Worm (Caenorhabditis elegans) whole organism, L1 larva: Measurements from ENCODE around the gene fbxb-64.

Source experiments
- C04F5.9 ChIP-seq: sonication (generic microtip); optimal IDR thresholded peaks from 2 replicates; lab custom pipeline; 2016; ENCODE audit warnings: missing genetic modification characterization, missing compliant biosample characterization
- C34B4.2 ChIP-seq: sonication (generic microtip); optimal IDR thresholded peaks from 2 replicates; lab custom pipeline; 2017; ENCODE audit warnings: mild to moderate bottlenecking, missing genetic modification characterization, missing compliant biosample characterization
- F16B12.6 ChIP-seq: fragments of 150-350 bp; optimal IDR thresholded peaks from 2 replicates; lab custom pipeline; 2014; ENCODE audit warnings: missing biosample characterization, missing genetic modification characterization
- aly-2 ChIP-seq: fragments of 150-350 bp; optimal IDR thresholded peaks from 2 replicates; lab custom pipeline; 2014; ENCODE audit warnings: missing biosample characterization, missing genetic modification characterization
- ceh-63 ChIP-seq: fragments of 200-800 bp; sonication (Bioruptor generic); optimal IDR thresholded peaks from 2 replicates; lab custom pipeline; 2018; ENCODE audit warnings: mild to moderate bottlenecking, missing genetic modification characterization, missing compliant biosample characterization
- ceh-8 ChIP-seq: fragments of 200-800 bp; sonication (Bioruptor generic); optimal IDR thresholded peaks from 2 replicates; lab custom pipeline; 2018; ENCODE audit warnings: mild to moderate bottlenecking, missing genetic modification characterization, moderate library complexity, missing compliant biosample characterization
- ceh-82 ChIP-seq, 3 experiments: fragments of 150-350 bp in 1 of 3; sonication (generic microtip) in 2 of 3; optimal IDR thresholded peaks; 2 replicates each; lab custom pipeline; 2014 to 2017; ENCODE audit warnings: missing biosample characterization in 3 of 3, missing genetic modification characterization in 3 of 3
- ces-1 ChIP-seq: fragments of 150-350 bp; optimal IDR thresholded peaks from 2 replicates; lab custom pipeline; 2014; ENCODE audit warnings: missing biosample characterization, missing genetic modification reagents, missing genetic modification characterization
- fkh-4 ChIP-seq: sonication (generic microtip); optimal IDR thresholded peaks from 2 replicates; lab custom pipeline; 2016; ENCODE audit warnings: missing compliant biosample characterization, missing genetic modification characterization, borderline replicate concordance
- hlh-4 ChIP-seq: sonication (generic microtip); optimal IDR thresholded peaks from 2 replicates; lab custom pipeline; 2016; ENCODE audit warnings: mild to moderate bottlenecking, missing genetic modification characterization, missing compliant biosample characterization
- lin-13 ChIP-seq: fragments of 150-350 bp; optimal IDR thresholded peaks from 2 replicates; lab custom pipeline; 2014; ENCODE audit warnings: missing biosample characterization, missing genetic modification reagents, missing genetic modification characterization
- lin-15B ChIP-seq: fragments of 150-350 bp; sonication (generic microtip); optimal IDR thresholded peaks from 3 replicates; lab custom pipeline; 2014; ENCODE audit warnings: missing biosample characterization, missing genetic modification characterization
- lin-35 ChIP-seq, 2 experiments: fragments of 150-350 bp; optimal IDR thresholded peaks; 2 replicates each; lab custom pipeline; 2014; ENCODE audit warnings: missing biosample characterization in 2 of 2, missing genetic modification characterization in 2 of 2, missing genetic modification reagents in 2 of 2
- lir-3 ChIP-seq: sonication (generic microtip); optimal IDR thresholded peaks from 2 replicates; lab custom pipeline; 2016; ENCODE audit warnings: mild to moderate bottlenecking, missing genetic modification characterization, moderate library complexity, missing compliant biosample characterization; ENCODE audit not compliant: poor library complexity
- lsy-2 ChIP-seq, 2 experiments: fragments of 150-350 bp; optimal IDR thresholded peaks; 2 replicates each; lab custom pipeline; 2014; ENCODE audit warnings: missing biosample characterization in 2 of 2, missing genetic modification characterization in 2 of 2
- mab-9 ChIP-seq: fragments of 200-800 bp; sonication (Bioruptor generic); IDR thresholded peaks from 2 replicates; pipeline ENCODE4 v1.3.6; 2022; ENCODE audit warnings: missing genetic modification reagents, missing genetic modification characterization, missing compliant biosample characterization
- mef-2 ChIP-seq: fragments of 150-350 bp; optimal IDR thresholded peaks from 2 replicates; lab custom pipeline; 2014; ENCODE audit warnings: missing biosample characterization, missing genetic modification characterization
- nhr-12 ChIP-seq: sonication (generic microtip); optimal IDR thresholded peaks from 2 replicates; lab custom pipeline; 2017; ENCODE audit warnings: missing biosample characterization, missing genetic modification characterization
- nhr-237 ChIP-seq: fragments of 150-350 bp; optimal IDR thresholded peaks from 2 replicates; lab custom pipeline; 2014; ENCODE audit warnings: missing biosample characterization, missing genetic modification characterization
- nhr-77 ChIP-seq: fragments of 150-350 bp; optimal IDR thresholded peaks from 2 replicates; lab custom pipeline; 2014; ENCODE audit warnings: missing biosample characterization, missing genetic modification characterization
- nhr-84 ChIP-seq: sonication (generic microtip); optimal IDR thresholded peaks from 2 replicates; lab custom pipeline; 2017; ENCODE audit warnings: missing biosample characterization, missing genetic modification characterization
- nhr-85 ChIP-seq: sonication (generic microtip); peaks from one replicate; lab custom pipeline; 2016; ENCODE audit warnings: missing genetic modification characterization, inconsistent platforms, missing compliant biosample characterization
- nhr-90 ChIP-seq: sonication (generic microtip); optimal IDR thresholded peaks from 2 replicates; lab custom pipeline; 2016; ENCODE audit warnings: mild to moderate bottlenecking, missing genetic modification characterization, missing compliant biosample characterization; ENCODE audit not compliant: poor library complexity
- pax-3 ChIP-seq: fragments of 200-800 bp; sonication (Bioruptor generic); optimal IDR thresholded peaks from 2 replicates; lab custom pipeline; 2018; ENCODE audit warnings: mild to moderate bottlenecking, missing genetic modification characterization, moderate library complexity, missing compliant biosample characterization
- rnt-1 ChIP-seq: sonication (generic microtip); optimal IDR thresholded peaks from 2 replicates; lab custom pipeline; 2016; ENCODE audit warnings: mild to moderate bottlenecking, missing genetic modification characterization, moderate library complexity, missing compliant biosample characterization
- snpc-4 ChIP-seq: fragments of 150-350 bp; optimal IDR thresholded peaks from 2 replicates; lab custom pipeline; 2014; ENCODE audit warnings: missing biosample characterization, missing genetic modification characterization
- snu-23 ChIP-seq: sonication (generic microtip); optimal IDR thresholded peaks from 2 replicates; lab custom pipeline; 2016; ENCODE audit warnings: missing genetic modification characterization, missing compliant biosample characterization
- sup-37 ChIP-seq: fragments of 200-800 bp; sonication (Bioruptor generic); optimal IDR thresholded peaks from 2 replicates; lab custom pipeline; 2018; ENCODE audit warnings: mild to moderate bottlenecking, missing genetic modification characterization, missing compliant biosample characterization
- tlp-1 ChIP-seq: fragments of 150-350 bp; optimal IDR thresholded peaks from 2 replicates; lab custom pipeline; 2014; ENCODE audit warnings: missing biosample characterization, missing genetic modification characterization
- unc-30 ChIP-seq: sonication (generic microtip); optimal IDR thresholded peaks from 2 replicates; lab custom pipeline; 2017; ENCODE audit warnings: missing biosample characterization, missing genetic modification characterization
- unc-98 ChIP-seq: fragments of 200-800 bp; sonication (Bioruptor generic); IDR thresholded peaks from 2 replicates; pipeline ENCODE4 v1.3.6; 2022; ENCODE audit warnings: missing genetic modification characterization, missing compliant biosample characterization
- vab-15 ChIP-seq: sonication (generic microtip); optimal IDR thresholded peaks from 2 replicates; lab custom pipeline; 2017; ENCODE audit warnings: missing genotype, mild to moderate bottlenecking, missing genetic modification characterization, missing compliant biosample characterization
- xbp-1 ChIP-seq: sonication (generic microtip); optimal IDR thresholded peaks from 2 replicates; lab custom pipeline; 2016; ENCODE audit warnings: missing genetic modification characterization, missing compliant biosample characterization
- zag-1 ChIP-seq: fragments of 150-350 bp; optimal IDR thresholded peaks from 2 replicates; lab custom pipeline; 2014; ENCODE audit warnings: missing biosample characterization, missing genetic modification characterization

fbxb-64 gene

DNA sequence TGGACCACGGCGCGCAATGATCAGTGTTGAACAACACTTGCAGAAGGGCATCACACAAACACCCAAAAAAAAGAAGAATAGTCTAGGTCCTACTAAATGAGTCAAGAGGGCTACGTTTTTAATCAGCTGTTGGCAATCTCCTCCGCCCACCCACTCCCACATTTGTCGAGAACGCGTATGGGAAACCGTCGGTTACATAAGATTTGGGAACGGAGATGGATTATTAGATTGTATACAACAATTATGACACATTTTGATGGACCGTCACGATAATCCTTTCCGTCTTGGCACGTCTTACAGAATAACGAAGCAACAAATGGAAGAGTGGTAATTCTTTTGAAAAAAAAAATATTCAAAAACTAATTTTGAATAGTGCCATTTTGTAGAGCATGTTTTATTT, 27.2 kb upstream of the fbxb-64 start:
- TF ChIP-seq pax-3 (tag; lab: Kevin White, UChicago) (no peak), zag-1 (tag; lab: Kevin White, UChicago) (no peak), snu-23 (GFP tag; lab: Kevin White, UChicago) (no peak), nhr-77 (tag; lab: Kevin White, UChicago) (no peak), aly-2 (tag; lab: Kevin White, UChicago) (no peak), tlp-1 (tag; lab: Kevin White, UChicago) (no peak), ceh-8 (GFP tag; lab: Kevin White, UChicago) (no peak), nhr-12 (no peak), C34B4.2 (no peak), ceh-63 (GFP tag; lab: Kevin White, UChicago) (no peak), F16B12.6 (tag; lab: Kevin White, UChicago) (no peak), lsy-2 (tag; optimal IDR thresholded peaks at IDR 0.05; lab: Kevin White, UChicago) (no peak), nhr-90 (tag; lab: Kevin White, UChicago) (no peak), nhr-85 (no peak), fkh-4 (tag; lab: Kevin White, UChicago) (no peak), C04F5.9 (tag; lab: Kevin White, UChicago) (no peak), lin-13 (GFP tag; lab: Kevin White, UChicago) (no peak), nhr-237 (tag; lab: Kevin White, UChicago) (no peak), unc-30 (no peak)

DNA sequence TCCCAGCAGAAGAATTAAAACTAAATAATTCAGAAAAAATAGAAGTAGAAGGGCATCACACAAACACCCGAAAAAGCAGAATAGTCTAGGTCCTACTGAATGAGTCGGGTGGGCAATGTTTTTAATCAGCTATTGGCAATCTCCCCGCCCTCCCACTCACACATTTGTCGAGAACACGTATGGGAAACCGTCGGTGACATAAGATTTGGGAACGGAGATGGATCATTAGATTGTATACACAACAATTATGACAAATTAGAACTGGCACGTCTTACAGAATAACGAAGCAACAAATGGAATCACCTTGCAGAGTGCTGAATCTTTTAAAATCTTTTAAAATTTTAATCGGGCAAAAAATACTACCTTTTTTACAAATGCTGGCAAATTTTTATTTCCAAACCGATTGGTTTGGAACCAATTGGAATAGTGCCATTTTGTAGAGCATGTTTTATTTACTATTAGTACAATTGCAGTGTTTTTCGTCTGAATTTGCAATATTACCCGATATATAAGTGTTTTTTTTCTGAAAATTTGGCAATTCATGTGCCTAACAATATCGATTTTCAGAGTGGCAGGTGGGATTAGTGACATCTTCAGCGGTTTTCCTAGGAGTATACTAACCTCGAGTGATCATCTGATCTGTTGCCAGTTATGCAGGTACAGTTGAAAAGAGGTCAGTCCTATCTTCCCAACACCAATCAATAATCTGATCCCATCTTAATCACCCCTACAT, 24.8 kb upstream of the fbxb-64 start, which contains the start of the genes F55C9.3 and fbxb-57:
F55C9.3 (minus strand) TSS at position 101 of the 733 bp plus-strand sequence.
fbxb-57 (plus strand) TSS at position 683 of the 733 bp plus-strand sequence.
- no peak for TF ChIP-seq nhr-85
- TF ChIP-seq snpc-4: no peak

DNA sequence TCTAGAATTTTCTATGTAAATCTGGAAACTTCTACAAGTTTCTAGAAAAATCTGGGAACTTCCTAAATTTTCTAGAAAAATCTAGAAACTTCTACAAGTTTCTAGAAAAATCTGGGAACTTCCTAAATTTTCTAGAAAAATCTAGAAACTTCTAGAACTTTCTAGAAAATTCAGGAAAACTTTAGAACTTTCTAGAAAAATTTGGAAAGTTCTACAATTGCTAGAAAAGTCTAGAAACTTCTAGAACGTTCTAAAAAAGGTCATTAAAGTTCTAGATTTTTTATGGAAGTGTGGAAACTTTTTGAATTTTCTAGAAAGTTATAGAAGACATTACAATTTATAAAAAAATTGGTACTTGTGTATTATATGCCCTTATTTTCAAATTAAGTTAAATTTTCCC, 20.1 kb upstream of the fbxb-64 start, which contains the start of gene F55C9.5:
F55C9.5 (minus strand) TSS at position 101 of the 400 bp plus-strand sequence.
- TF ChIP-seq nhr-237 (tag; lab: Kevin White, UChicago) (no peak), rnt-1 (tag; lab: Kevin White, UChicago) (no peak), mef-2 (no peak), snu-23 (GFP tag; lab: Kevin White, UChicago) (no peak)
- TF ChIP-seq, all 84 proteins: peak for 0

DNA sequence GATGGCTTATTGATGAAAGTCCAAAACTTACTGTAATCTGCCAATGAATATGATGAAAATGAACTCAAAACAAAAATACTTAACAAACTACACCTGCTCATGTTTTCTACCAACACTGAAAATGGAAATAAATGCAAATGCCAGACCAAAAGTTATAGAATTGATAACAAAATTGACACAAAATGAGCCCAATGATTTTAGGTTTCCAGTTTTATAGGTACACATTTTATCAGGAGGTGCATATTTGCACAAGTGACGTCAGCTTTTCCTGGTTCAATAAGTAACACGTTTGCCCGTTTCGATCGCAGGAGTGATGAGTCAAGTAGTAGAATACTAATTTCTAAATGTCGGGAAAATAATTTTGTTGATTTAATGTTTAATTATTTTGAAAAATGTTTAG, 16.4 kb upstream of the fbxb-64 start, which contains the start of gene F55C9.6:
F55C9.6 (minus strand) TSS at position 101 of the 400 bp plus-strand sequence.
- TF ChIP-seq ceh-82 (tag; optimal IDR thresholded peaks at IDR 0.05; lab: Kevin White, UChicago) (no peak), lin-15B (no peak), ces-1 (GFP tag; lab: Kevin White, UChicago) (no peak), mab-9 (GFP tag; lab: Robert Waterston, UW) (no peak), pax-3 (tag; lab: Kevin White, UChicago) (no peak), vab-15 (tag; lab: Kevin White, UChicago) (no peak), nhr-85 (no peak), lin-35 (GFP tag; optimal IDR thresholded peaks at IDR 0.05; lab: Kevin White, UChicago) (no peak), hlh-4 (tag; lab: Kevin White, UChicago) (no peak), unc-98 (no peak), nhr-12 (no peak), nhr-90 (tag; lab: Kevin White, UChicago) (no peak), nhr-84 (no peak), lir-3 (tag; lab: Kevin White, UChicago) (no peak), xbp-1 (no peak), snu-23 (GFP tag; lab: Kevin White, UChicago) (no peak), nhr-77 (tag; lab: Kevin White, UChicago) (no peak), sup-37 (no peak), ceh-63 (GFP tag; lab: Kevin White, UChicago) (no peak), C04F5.9 (tag; lab: Kevin White, UChicago) (no peak)
